Fruit fly (Drosophila melanogaster) whole organism, pupa: ENCODE results near the gene Rcd5.

Experiments
- CG10348 ChIP-seq: fragments of 200-800 bp; sonication (Bioruptor generic); IDR thresholded peaks from 2 replicates; pipeline ENCODE4 v1.3.6; 2022; ENCODE audit warnings: missing biosample characterization, missing genetic modification characterization
- CG12605 ChIP-seq: fragments of 200-800 bp; sonication (Bioruptor generic); IDR thresholded peaks from 2 replicates; pipeline ENCODE4 v1.3.6; 2022; ENCODE audit warnings: missing biosample characterization, missing genetic modification characterization
- CG13204 ChIP-seq: fragments of 200-800 bp; sonication (Bioruptor generic); optimal IDR thresholded peaks from 2 replicates; lab custom pipeline; 2018; ENCODE audit warnings: missing biosample characterization, mild to moderate bottlenecking, missing genetic modification characterization, moderate library complexity
- CG14655 ChIP-seq: fragments of 200-800 bp; sonication (Bioruptor generic); optimal IDR thresholded peaks from 3 replicates; lab custom pipeline; 2017; ENCODE audit warnings: mild to moderate bottlenecking, missing biosample characterization, missing genetic modification reagents, missing genetic modification characterization
- CG15710 ChIP-seq: fragments of 200-800 bp; sonication (Bioruptor generic); optimal IDR thresholded peaks from 2 replicates; lab custom pipeline; 2018; ENCODE audit warnings: missing biosample characterization, mild to moderate bottlenecking, missing genetic modification characterization, moderate library complexity
- CG17806 ChIP-seq: fragments of 200-800 bp; sonication (Bioruptor generic); optimal IDR thresholded peaks from 2 replicates; lab custom pipeline; 2018; ENCODE audit warnings: missing biosample characterization, mild to moderate bottlenecking, missing genetic modification characterization, moderate library complexity
- CG32121 ChIP-seq: fragments of 200-800 bp; sonication (Bioruptor generic); IDR thresholded peaks from 2 replicates; pipeline ENCODE4 v1.3.6; 2022; ENCODE audit warnings: missing biosample characterization, missing genetic modification characterization
- CG34367 ChIP-seq: fragments of 200-800 bp; sonication (Bioruptor generic); optimal IDR thresholded peaks from 2 replicates; lab custom pipeline; 2018; ENCODE audit warnings: missing biosample characterization, mild to moderate bottlenecking, missing genetic modification characterization
- CG4496 ChIP-seq: fragments of 200-800 bp; sonication (Bioruptor generic); IDR thresholded peaks from 3 replicates; pipeline ENCODE4 v1.3.6; 2022; ENCODE audit warnings: missing biosample characterization, missing genetic modification characterization
- CG8159 ChIP-seq: fragments of 200-800 bp; sonication (Bioruptor generic); optimal IDR thresholded peaks from 3 replicates; lab custom pipeline; 2018; ENCODE audit warnings: missing biosample characterization, mild to moderate bottlenecking, missing genetic modification characterization, moderate library complexity
- CG8301 ChIP-seq: fragments of 200-800 bp; sonication (Bioruptor generic); optimal IDR thresholded peaks from 2 replicates; lab custom pipeline; 2018; ENCODE audit warnings: missing biosample characterization, mild to moderate bottlenecking, missing genetic modification characterization
- CG9948 ChIP-seq: fragments of 200-800 bp; sonication (Bioruptor generic); optimal IDR thresholded peaks from 2 replicates; lab custom pipeline; 2018; ENCODE audit warnings: missing biosample characterization, mild to moderate bottlenecking, missing genetic modification characterization, moderate library complexity
- D1 ChIP-seq: fragments of 200-800 bp; sonication (Bioruptor generic); optimal IDR thresholded peaks from 2 replicates; lab custom pipeline; 2018; ENCODE audit warnings: missing biosample characterization, mild to moderate bottlenecking, missing genetic modification characterization, moderate library complexity
- EcR ChIP-seq: fragments of 200-800 bp; sonication (Bioruptor generic); optimal IDR thresholded peaks from 3 replicates; lab custom pipeline; 2019; ENCODE audit warnings: missing biosample characterization, missing genetic modification characterization, mild to moderate bottlenecking, moderate library complexity, missing genetic modification reagents
- Ets98B ChIP-seq: fragments of 200-800 bp; sonication (Bioruptor generic); IDR thresholded peaks from 2 replicates; pipeline ENCODE4 v1.3.6; 2022; ENCODE audit warnings: missing biosample characterization, missing genetic modification characterization
- Pif1A ChIP-seq: fragments of 200-800 bp; sonication (Bioruptor generic); optimal IDR thresholded peaks from 3 replicates; lab custom pipeline; 2016; ENCODE audit warnings: missing biosample characterization, missing genetic modification characterization
- Pif1B ChIP-seq: fragments of 200-800 bp; sonication (Bioruptor generic); optimal IDR thresholded peaks from 3 replicates; lab custom pipeline; 2016; ENCODE audit warnings: missing biosample characterization, missing genetic modification characterization
- Snoo ChIP-seq: fragments of 200-800 bp; sonication (Bioruptor generic); optimal IDR thresholded peaks from 3 replicates; lab custom pipeline; 2017; ENCODE audit warnings: missing biosample characterization, mild to moderate bottlenecking, missing genetic modification characterization, inconsistent platforms
- fd96Ca ChIP-seq: fragments of 200-800 bp; sonication (Bioruptor generic); IDR thresholded peaks from 3 replicates; pipeline ENCODE4 v1.3.6; 2022; ENCODE audit warnings: missing biosample characterization, missing genetic modification characterization
- gl ChIP-seq: fragments of 200-800 bp; sonication (Bioruptor generic); optimal IDR thresholded peaks from 2 replicates; lab custom pipeline; 2018; ENCODE audit warnings: missing biosample characterization, mild to moderate bottlenecking, missing genetic modification characterization
- rn ChIP-seq: fragments of 200-800 bp; sonication (Bioruptor generic); IDR thresholded peaks from 2 replicates; pipeline ENCODE4 v1.3.6; 2022; ENCODE audit warnings: missing biosample characterization, missing genetic modification characterization

Rcd5 gene

dm6 chr3L:4046289-4046688 is 6.0 kb downstream of the Rcd5 start, which contains the start of gene CG1136:
TSS of gene CG1136 (plus strand) at chr3L:4046596.
- TF ChIP-seq CG8301 (no peak), CG9948 (tag; lab: Kevin White, UChicago) (no peak), Pif1B (GFP tag; lab: Kevin White, UChicago) (no peak), D1 (tag; lab: Kevin White, UChicago) (no peak), CG8159 (tag; lab: Kevin White, UChicago) (no peak), Pif1A (no peak), fd96Ca (GFP tag; lab: Robert Waterston, UW) (no peak), Ets98B (GFP tag; lab: Robert Waterston, UW) (no peak)

DNA sequence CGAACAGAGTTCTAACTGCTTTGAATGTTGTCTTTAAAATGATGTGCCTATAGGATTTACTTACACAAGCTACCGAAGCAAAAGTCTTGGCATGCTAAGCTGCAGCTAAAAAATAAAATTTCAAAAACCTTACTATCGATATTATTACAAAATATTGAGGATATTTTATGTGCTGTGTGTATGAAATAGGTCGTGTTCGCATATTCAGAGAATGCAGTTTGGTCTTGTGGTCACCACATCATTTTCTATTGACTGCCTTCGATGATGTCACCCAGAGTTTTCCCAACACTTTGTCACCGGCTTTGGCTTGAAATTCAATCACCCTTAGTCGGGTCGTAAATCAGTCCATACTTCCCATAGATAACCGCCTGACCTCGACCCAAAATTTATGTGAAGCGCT is 7.3 kb downstream of the Rcd5 start, which contains the start of gene Dpy-30L2:
Gene Dpy-30L2 (minus strand): TSS at position 101 of the 400 bp plus-strand sequence.
- TF ChIP-seq CG9948 (tag; lab: Kevin White, UChicago) (no peak), CG13204 (GFP tag; lab: Kevin White, UChicago) (no peak), CG4496 (GFP tag; lab: Robert Waterston, UW) (no peak)

DNA sequence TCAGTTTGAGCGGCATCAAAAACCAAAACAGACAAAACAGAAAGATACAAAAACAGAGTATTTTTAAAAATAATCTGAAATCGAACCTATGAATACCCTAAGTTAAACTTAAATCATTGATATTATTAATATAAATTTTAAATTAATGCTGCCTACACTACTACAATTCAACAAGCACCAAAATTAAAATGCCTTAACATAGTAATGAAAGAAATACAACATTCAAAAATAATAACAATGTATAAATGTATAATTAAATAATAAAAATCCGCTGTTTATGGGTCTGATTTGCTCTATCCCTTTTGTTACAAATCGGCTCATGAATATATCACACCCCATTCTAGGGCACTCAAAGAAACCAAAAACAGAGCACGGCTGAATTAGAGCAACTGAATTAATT is 8.8 kb downstream of the Rcd5 start:
- TF ChIP-seq CG34367 (tag; lab: Kevin White, UChicago) (no peak), CG15710 (tag; lab: Kevin White, UChicago) (no peak), CG8159 (tag; lab: Kevin White, UChicago) (no peak), fd96Ca (GFP tag; lab: Robert Waterston, UW) (no peak), Pif1A (no peak), CG9948 (tag; lab: Kevin White, UChicago) (no peak), rn (GFP tag; lab: Robert Waterston, UW) (no peak), CG10348 (GFP tag; lab: Robert Waterston, UW) (no peak), gl (no peak), D1 (tag; lab: Kevin White, UChicago) (no peak), Snoo (tag; lab: Kevin White, UChicago) (no peak), CG32121 (no peak), CG17806 (no peak), CG14655 (GFP tag; lab: Kevin White, UChicago) (no peak), CG12605 (GFP tag; lab: Robert Waterston, UW) (no peak), Pif1B (GFP tag; lab: Kevin White, UChicago) (no peak), CG4496 (GFP tag; lab: Robert Waterston, UW) (no peak)
- TF ChIP-seq, all 21 proteins: peak for 0

DNA sequence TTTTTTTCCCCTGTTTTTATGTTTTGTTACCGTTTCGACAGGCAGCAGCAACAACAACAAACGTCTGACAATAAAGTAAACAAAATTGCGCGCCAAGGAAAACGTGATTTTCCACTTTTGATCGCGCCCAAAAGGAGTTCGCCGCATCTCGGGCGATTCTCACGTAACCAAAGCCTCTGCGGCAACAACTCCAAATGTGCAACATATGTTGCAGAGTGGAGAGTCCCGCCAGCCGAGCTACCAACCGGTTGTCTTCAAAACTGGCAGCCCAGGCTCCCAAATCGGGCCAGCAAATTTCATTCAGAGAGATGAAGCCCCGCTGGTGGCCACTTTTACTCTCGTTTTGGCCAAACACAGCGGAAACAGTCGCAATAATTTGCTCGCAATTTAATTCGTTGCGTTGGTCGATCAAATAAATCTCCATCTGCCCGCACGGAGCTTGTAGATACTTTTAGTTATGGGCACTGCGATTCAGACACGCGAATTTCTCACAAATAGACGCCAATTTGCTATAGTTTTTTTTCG is 15.2 kb downstream of the Rcd5 start:
- TF ChIP-seq D1 (tag; lab: Kevin White, UChicago), result no peak
- no peak for TF ChIP-seq CG15710 (tag; lab: Kevin White, UChicago)
- TF ChIP-seq Snoo (tag; lab: Kevin White, UChicago), result no peak
- no peak for TF ChIP-seq CG10348 (GFP tag; lab: Robert Waterston, UW)
- TF ChIP-seq fd96Ca (GFP tag; lab: Robert Waterston, UW), result 0 out of 3 replicates have a peak, but pooled peaks have one; percentile 38

dm6 chr3L:4056812-4057211 is 16.5 kb downstream of the Rcd5 start:
- TF ChIP-seq fd96Ca (GFP tag; lab: Robert Waterston, UW) (peak; percentile 52; the same call in 1 of the 3 replicates), CG9948 (tag; lab: Kevin White, UChicago) (no peak), CG4496 (GFP tag; lab: Robert Waterston, UW) (peak; percentile 24; the same call in 1 of the 3 replicates), D1 (tag; lab: Kevin White, UChicago) (no peak), Ets98B (GFP tag; lab: Robert Waterston, UW) (peak; percentile 35), CG34367 (tag; lab: Kevin White, UChicago) (no peak)

DNA sequence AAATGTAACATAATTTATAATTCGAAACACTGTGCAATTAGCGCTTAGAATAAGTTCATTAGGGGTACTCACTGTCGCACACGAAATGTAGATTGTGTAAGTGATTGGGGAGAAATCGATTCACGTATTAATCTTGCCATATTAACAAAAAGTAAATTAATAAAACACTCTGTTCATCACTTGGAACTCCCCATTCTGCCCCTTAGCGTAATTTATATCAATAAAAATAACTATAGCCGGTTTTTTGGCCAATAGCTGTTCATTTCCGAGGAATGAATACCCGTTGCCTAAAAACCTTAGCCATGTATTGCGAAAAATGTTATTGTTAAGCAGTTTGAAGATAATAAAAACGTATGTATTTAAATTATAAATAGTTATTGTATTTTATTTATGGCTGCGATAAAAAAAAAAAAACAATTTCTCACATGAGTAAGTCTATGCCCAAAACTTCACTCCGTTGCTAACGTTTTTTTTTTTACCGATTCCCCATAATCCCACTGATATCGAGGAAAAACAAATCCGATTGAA is 19.0 kb downstream of the Rcd5 start, which contains the start of gene Ugt305A1:
Gene Ugt305A1 (plus strand): TSS at position 478 of the 528 bp plus-strand sequence.
- TF ChIP-seq Snoo (tag; lab: Kevin White, UChicago), result no peak
- no peak for TF ChIP-seq CG10348 (GFP tag; lab: Robert Waterston, UW)
- no peak for TF ChIP-seq Pif1B (GFP tag; lab: Kevin White, UChicago)
- TF ChIP-seq rn (GFP tag; lab: Robert Waterston, UW), result no peak
- no peak for TF ChIP-seq CG9948 (tag; lab: Kevin White, UChicago)
- no peak for TF ChIP-seq EcR (GFP tag; lab: Kevin White, UChicago)
- TF ChIP-seq CG13204 (GFP tag; lab: Kevin White, UChicago), result no peak
- no peak for TF ChIP-seq CG8301
- no peak for TF ChIP-seq CG8159 (tag; lab: Kevin White, UChicago)
- TF ChIP-seq CG32121, result no peak

DNA sequence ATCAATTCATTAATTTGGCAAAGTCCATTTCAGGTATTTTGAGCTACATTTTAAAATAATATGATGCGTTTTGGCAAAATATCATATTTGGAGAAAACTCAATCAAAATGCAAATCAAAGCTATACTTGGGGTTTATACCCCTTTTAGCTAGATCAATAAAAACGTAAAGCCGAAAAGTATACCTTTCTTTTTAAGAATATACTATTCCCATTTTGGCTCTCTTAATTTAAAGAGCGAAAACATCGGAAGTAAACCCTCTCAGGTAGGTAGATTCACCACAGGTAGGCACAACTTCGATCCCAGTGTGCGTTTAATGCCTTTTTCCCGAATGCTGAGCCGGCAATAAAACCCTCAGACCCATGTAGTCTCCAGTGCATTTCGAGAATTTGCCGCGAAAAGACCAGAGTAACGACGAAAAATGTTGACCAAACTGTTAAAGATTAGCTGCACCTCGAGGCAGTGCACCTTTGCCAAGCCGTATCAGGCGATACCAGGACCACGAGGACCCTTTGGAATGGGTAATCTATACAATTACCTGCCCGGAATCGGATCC is 21.7 kb downstream of the Rcd5 start, which contains the start of gene dib:
Gene dib (plus strand): TSS at position 372 of the 554 bp plus-strand sequence.
- TF ChIP-seq CG34367 (tag; lab: Kevin White, UChicago) (no peak), CG14655 (GFP tag; lab: Kevin White, UChicago) (no peak), CG10348 (GFP tag; lab: Robert Waterston, UW) (no peak), CG12605 (GFP tag; lab: Robert Waterston, UW) (no peak), CG13204 (GFP tag; lab: Kevin White, UChicago) (no peak), CG9948 (tag; lab: Kevin White, UChicago) (no peak), EcR (GFP tag; lab: Kevin White, UChicago) (no peak), CG4496 (GFP tag; lab: Robert Waterston, UW) (no peak), Snoo (tag; lab: Kevin White, UChicago) (no peak), CG8159 (tag; lab: Kevin White, UChicago) (no peak), CG15710 (tag; lab: Kevin White, UChicago) (no peak), gl (no peak), Ets98B (GFP tag; lab: Robert Waterston, UW) (no peak)
